Worm (Caenorhabditis elegans) whole organism, early embryonic: ENCODE results near the gene Y54E2A.10.

Experiments
- B0310.2 ChIP-seq: sonication (generic microtip); optimal IDR thresholded peaks from 2 replicates; lab custom pipeline; 2016; ENCODE audit warnings: mild to moderate bottlenecking, missing genetic modification characterization, missing compliant biosample characterization
- F13C5.2 ChIP-seq: sonication (generic microtip); optimal IDR thresholded peaks from 2 replicates; lab custom pipeline; 2017; ENCODE audit warnings: mild to moderate bottlenecking, missing genetic modification characterization, inconsistent platforms, missing compliant biosample characterization
- ama-1 ChIP-seq: fragments of 150-350 bp; optimal IDR thresholded peaks from 2 replicates; lab custom pipeline; 2014
- ceh-13 ChIP-seq: fragments of 200-800 bp; sonication (Bioruptor generic); optimal IDR thresholded peaks from 2 replicates; lab custom pipeline; 2018; ENCODE audit warnings: mild to moderate bottlenecking, missing genetic modification characterization, missing compliant biosample characterization
- ets-7 ChIP-seq: sonication (generic microtip); optimal IDR thresholded peaks from 2 replicates; lab custom pipeline; 2016; ENCODE audit warnings: missing genotype, missing genetic modification characterization, missing compliant biosample characterization
- flt-1 ChIP-seq: fragments of 200-800 bp; sonication (Bioruptor generic); IDR thresholded peaks from 2 replicates; pipeline ENCODE4 v1.3.6; 2022; ENCODE audit warnings: missing genetic modification characterization, missing compliant biosample characterization
- hmbx-1 ChIP-seq: sonication (generic microtip); optimal IDR thresholded peaks from 2 replicates; lab custom pipeline; 2016; ENCODE audit warnings: mild to moderate bottlenecking, missing genetic modification characterization, missing compliant biosample characterization
- hnd-1 ChIP-seq: sonication (generic microtip); optimal IDR thresholded peaks from 2 replicates; lab custom pipeline; 2016; ENCODE audit warnings: missing genetic modification characterization, missing compliant biosample characterization
- pes-1 ChIP-seq: fragments of 200-800 bp; sonication (Bioruptor generic); IDR thresholded peaks from 2 replicates; pipeline ENCODE4 v1.3.6; 2022; ENCODE audit warnings: missing genetic modification reagents, missing genetic modification characterization, missing compliant biosample characterization
- sea-1 ChIP-seq: fragments of 200-800 bp; sonication (Bioruptor generic); conservative IDR thresholded peaks from 2 replicates; pipeline ENCODE4 v1.3.6; 2022; ENCODE audit warnings: missing genetic modification characterization, missing compliant biosample characterization
- tbx-37 ChIP-seq: fragments of 200-800 bp; sonication (Bioruptor generic); conservative IDR thresholded peaks from 2 replicates; pipeline ENCODE4 v1.3.6; 2022; ENCODE audit warnings: missing genetic modification reagents, missing genetic modification characterization, missing compliant biosample characterization
- tra-4 ChIP-seq: sonication (generic microtip); optimal IDR thresholded peaks from 2 replicates; lab custom pipeline; 2017; ENCODE audit warnings: missing genetic modification characterization, missing compliant biosample characterization

ce11 chrII:14818376-14818775 lies 27.5 kb downstream of the Y54E2A.10 start, which contains the start of gene nhr-61:
- TF ChIP-seq flt-1 (GFP tag; lab: Robert Waterston, UW), result no peak
- TF ChIP-seq ama-1, result no peak
- TF ChIP-seq ets-7 (tag; lab: Kevin White, UChicago), result no peak
- TF ChIP-seq pes-1 (GFP tag; lab: Robert Waterston, UW), result no peak
- no peak for TF ChIP-seq sea-1 (GFP tag; lab: Robert Waterston, UW)
- no peak for TF ChIP-seq F13C5.2 (tag; lab: Kevin White, UChicago)
- TF ChIP-seq B0310.2, result no peak
- no peak for TF ChIP-seq hnd-1 (tag; lab: Kevin White, UChicago)
- no peak for TF ChIP-seq ceh-13 (GFP tag; lab: Kevin White, UChicago)
- no peak for TF ChIP-seq tra-4 (tag; lab: Kevin White, UChicago)
- TF ChIP-seq tbx-37, result no peak
- no peak for TF ChIP-seq hmbx-1
